Worm (Caenorhabditis elegans): ENCODE measurements around the gene C05G5.1.

The C05G5.1 gene

DNA sequence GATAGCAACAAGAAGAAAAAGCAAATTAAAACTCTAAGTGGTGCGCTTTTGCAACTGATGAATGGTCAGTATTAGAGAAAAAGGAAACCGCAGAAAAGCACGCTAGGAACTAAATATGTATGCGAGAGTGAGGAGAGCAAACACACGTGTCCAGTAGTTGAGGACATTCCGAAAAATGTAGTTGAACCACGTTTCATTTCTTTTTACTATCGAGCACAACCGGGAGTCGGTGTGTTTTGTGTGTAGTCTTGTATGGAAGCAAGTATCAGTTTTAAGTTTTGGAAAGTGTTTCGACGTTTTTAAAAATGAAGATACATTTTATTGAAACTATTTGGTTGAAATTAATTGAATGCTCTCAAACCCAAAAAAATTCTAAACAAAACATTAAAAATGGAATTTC lies at the start of gene C05G5.1:
Gene C05G5.1, minus strand, starts transcription at position 101 of the 400 bp plus-strand sequence.
- TF ChIP-seq pes-1 (GFP tag; IDR thresholded peaks at IDR 0.05) (no peak), B0310.2 (tag; optimal IDR thresholded peaks at IDR 0.05) (no peak), tbx-11 (GFP tag; IDR thresholded peaks at IDR 0.05) (no peak), tra-4 (tag; optimal IDR thresholded peaks at IDR 0.05) (no peak), sea-1 (GFP tag; conservative IDR thresholded peaks at IDR 0.05) (no peak), hmg-4 (GFP tag; optimal IDR thresholded peaks at IDR 0.05) (no peak), ets-7 (tag; optimal IDR thresholded peaks at IDR 0.05) (no peak), ama-1 (optimal IDR thresholded peaks at IDR 0.05) (no peak), F13C5.2 (tag; optimal IDR thresholded peaks at IDR 0.05) (no peak), hmbx-1 (tag; optimal IDR thresholded peaks at IDR 0.05) (no peak), hnd-1 (tag; optimal IDR thresholded peaks at IDR 0.05) (no peak), ceh-13 (GFP tag; optimal IDR thresholded peaks at IDR 0.05) (no peak)

DNA sequence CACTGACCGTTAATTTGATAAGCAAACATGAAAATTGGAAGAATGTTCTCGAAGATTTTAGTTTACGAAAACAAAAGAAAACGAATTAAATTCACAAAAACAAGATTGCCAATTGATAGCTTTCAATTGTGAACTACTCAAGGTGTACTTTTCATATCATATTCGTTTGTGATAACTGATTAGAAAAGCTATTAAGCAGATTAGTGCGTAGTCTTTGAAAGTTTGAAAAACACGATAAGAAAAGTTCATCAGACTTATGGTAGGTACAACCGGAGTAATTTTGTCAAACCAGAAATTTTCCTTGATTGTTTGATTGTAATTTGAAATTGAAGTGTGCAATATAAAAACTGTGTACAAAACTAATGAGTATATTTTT lies 47.6 kb upstream of the C05G5.1 start:
- TF ChIP-seq hnd-1 (tag; optimal IDR thresholded peaks at IDR 0.05) = no peak

DNA sequence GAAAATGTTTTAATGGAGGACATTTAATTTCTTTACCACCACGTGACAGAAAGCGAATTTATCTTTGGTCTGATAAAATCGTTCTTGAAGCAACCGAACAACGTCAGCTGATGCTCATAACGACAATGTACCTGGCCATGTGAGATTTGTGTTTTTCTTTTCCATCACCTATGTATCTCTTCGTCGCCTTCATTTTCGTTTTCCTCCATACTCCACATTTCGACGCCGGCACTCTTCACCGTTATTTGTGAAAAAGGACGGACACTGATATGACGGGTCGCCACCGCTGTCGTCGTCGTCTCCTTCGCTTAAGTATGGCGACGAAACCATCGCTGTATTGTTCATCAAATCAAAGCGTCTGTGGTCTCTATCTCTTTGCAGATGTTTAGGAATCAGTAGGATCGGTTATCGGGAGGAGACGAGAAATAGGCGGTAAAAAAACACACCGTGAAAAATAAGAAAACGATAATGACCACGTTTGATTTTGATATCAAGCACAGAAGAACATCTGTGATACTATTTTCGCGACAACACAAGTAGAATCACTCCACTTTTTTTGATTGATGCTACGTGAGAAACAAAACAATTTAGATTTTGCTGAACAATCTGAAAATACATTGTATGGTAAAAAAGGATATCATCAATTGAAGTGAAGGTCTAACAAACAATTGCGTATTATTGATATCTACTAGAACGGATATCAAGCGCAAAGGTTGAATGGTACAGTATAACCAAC lies 47.1 kb upstream of the C05G5.1 start:
- TF ChIP-seq F13C5.2 (tag; optimal IDR thresholded peaks at IDR 0.05) (no peak), hmbx-1 (tag; optimal IDR thresholded peaks at IDR 0.05) (no peak), pes-1 (GFP tag; IDR thresholded peaks at IDR 0.05) (no peak), hmg-4 (GFP tag; optimal IDR thresholded peaks at IDR 0.05) (no peak), hnd-1 (tag; optimal IDR thresholded peaks at IDR 0.05) (no peak), B0310.2 (tag; optimal IDR thresholded peaks at IDR 0.05) (no peak), ceh-36 (tag; optimal IDR thresholded peaks at IDR 0.05) (no peak), ceh-13 (GFP tag; optimal IDR thresholded peaks at IDR 0.05) (no peak), ama-1 (optimal IDR thresholded peaks at IDR 0.05) (no peak), tbx-11 (GFP tag; IDR thresholded peaks at IDR 0.05) (no peak)

DNA sequence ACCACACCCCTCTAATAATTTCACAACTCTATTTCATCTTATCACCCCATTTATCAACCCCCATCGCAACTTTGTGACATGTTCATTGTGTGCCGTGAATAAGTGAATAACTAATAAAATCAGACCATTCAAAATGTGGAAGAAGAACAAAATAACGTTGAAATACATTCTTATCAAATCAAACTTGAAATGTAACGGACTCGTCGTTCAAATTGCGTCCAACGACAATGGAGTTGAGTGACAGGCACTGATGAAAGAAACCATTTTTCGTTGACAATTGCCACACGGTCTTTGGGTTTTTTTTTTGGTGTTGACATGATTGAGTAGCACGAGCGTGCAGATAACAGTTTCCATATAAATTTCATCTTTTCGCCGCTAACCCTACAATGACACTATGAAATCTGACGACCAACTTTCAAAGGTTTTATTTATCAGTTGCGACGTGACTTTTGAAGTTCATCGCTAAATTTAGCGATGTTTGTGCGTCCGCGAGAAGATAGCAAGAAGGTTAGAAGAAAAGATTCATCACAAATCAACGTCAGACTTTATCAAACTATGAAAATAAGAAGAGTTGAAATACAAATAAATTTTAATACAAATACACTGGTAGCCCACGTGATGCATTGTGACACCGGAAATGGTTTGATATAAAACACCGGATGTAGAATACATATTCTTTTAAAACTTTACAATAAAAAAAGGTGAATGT lies 43.7 kb upstream of the C05G5.1 start:
- TF ChIP-seq ets-7 (tag; optimal IDR thresholded peaks at IDR 0.05) (no peak), pes-1 (GFP tag; IDR thresholded peaks at IDR 0.05) (no peak), hnd-1 (tag; optimal IDR thresholded peaks at IDR 0.05) (no peak), hmg-4 (GFP tag; optimal IDR thresholded peaks at IDR 0.05) (no peak)

DNA sequence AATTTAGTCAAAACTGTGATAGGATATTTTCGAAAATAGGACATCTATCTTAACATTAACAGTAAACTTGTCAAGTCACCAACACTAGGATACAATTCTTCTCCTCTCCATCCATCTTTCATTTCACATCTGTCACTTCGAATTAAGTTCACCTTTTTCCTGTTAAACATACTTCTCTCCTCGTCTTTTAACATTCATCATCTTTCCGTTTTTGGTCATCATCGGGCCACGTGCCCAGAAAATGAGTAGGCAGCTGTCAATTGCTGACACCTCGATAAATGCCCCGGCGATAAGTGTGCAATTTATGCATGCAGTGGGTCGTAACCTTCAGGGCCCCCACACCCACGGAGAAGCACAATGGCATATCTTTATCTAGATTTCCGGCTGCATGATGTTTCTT lies 40.3 kb upstream of the C05G5.1 start:
- TF ChIP-seq tra-4 (tag; optimal IDR thresholded peaks at IDR 0.05) (no peak), ceh-36 (tag; optimal IDR thresholded peaks at IDR 0.05) (no peak), scrt-1 (GFP tag; IDR thresholded peaks at IDR 0.05) (no peak), flt-1 (GFP tag; IDR thresholded peaks at IDR 0.05) (no peak), sea-1 (GFP tag; conservative IDR thresholded peaks at IDR 0.05) (no peak), tbx-37 (GFP tag; conservative IDR thresholded peaks at IDR 0.05) (no peak), hnd-1 (tag; optimal IDR thresholded peaks at IDR 0.05) (no peak), ets-7 (tag; optimal IDR thresholded peaks at IDR 0.05) (no peak), hmbx-1 (tag; optimal IDR thresholded peaks at IDR 0.05) (no peak), B0310.2 (tag; optimal IDR thresholded peaks at IDR 0.05) (no peak), pes-1 (GFP tag; IDR thresholded peaks at IDR 0.05) (no peak), ama-1 (optimal IDR thresholded peaks at IDR 0.05) (no peak), ceh-13 (GFP tag; optimal IDR thresholded peaks at IDR 0.05) (no peak), tbx-11 (GFP tag; IDR thresholded peaks at IDR 0.05) (no peak), F13C5.2 (tag; optimal IDR thresholded peaks at IDR 0.05) (no peak), aly-1 (tag; optimal IDR thresholded peaks at IDR 0.05) (no peak), hmg-4 (GFP tag; optimal IDR thresholded peaks at IDR 0.05) (no peak)

DNA sequence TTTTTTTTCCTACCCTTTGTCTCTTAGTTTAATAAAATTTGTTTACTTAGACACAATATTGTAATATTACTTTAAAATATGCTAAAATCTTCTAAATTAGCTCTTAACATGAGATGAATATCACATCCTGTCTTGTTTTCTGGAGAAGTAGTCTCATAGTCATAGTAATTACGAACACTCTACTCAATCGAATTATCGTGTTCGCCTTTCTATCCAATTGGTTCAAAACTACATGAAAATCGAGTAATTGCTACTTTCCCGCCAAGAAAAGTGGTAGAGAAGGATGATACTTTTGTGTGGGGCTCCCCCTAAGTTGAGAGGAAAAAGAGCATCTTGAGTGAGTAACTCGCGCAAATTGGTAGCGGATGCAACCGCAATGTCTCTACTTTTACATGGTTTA lies 38.2 kb upstream of the C05G5.1 start:
- TF ChIP-seq ets-7 (tag; optimal IDR thresholded peaks at IDR 0.05) = no peak
- TF ChIP-seq scrt-1 (GFP tag; IDR thresholded peaks at IDR 0.05) = no peak
- no peak for TF ChIP-seq sea-1 (GFP tag; conservative IDR thresholded peaks at IDR 0.05)
- no peak for TF ChIP-seq B0310.2 (tag; optimal IDR thresholded peaks at IDR 0.05)
- no peak for TF ChIP-seq tbx-37 (GFP tag; conservative IDR thresholded peaks at IDR 0.05)
- no peak for TF ChIP-seq F13C5.2 (tag; optimal IDR thresholded peaks at IDR 0.05)
- TF ChIP-seq pes-1 (GFP tag; IDR thresholded peaks at IDR 0.05) = no peak
- no peak for TF ChIP-seq hnd-1 (tag; optimal IDR thresholded peaks at IDR 0.05)
- TF ChIP-seq tbx-11 (GFP tag; IDR thresholded peaks at IDR 0.05) = no peak
- no peak for TF ChIP-seq hmg-4 (GFP tag; optimal IDR thresholded peaks at IDR 0.05)
- TF ChIP-seq flt-1 (GFP tag; IDR thresholded peaks at IDR 0.05) = no peak
- TF ChIP-seq tra-4 (tag; optimal IDR thresholded peaks at IDR 0.05) = no peak
- TF ChIP-seq aly-1 (tag; optimal IDR thresholded peaks at IDR 0.05) = no peak

DNA sequence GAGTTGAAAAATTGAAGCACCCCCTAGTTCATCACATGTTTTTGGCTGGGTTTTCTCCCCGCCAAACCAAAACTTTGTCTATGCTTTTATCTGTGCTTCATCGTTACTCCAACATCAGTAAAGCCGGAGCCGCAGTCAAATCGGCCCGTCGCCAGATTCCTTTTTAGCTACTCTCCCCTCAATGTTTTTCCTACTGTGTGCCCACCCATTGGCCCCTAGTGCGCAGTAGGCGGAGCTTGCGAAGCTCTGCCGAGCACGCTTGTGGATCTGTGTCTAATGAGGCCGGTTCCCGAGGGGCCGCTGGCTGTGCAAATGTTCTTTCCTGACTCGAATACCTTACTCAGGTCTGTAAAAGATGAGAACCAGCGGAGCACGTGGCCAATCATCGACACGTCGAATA lies 36.4 kb upstream of the C05G5.1 start:
- TF ChIP-seq hmg-4 (GFP tag; optimal IDR thresholded peaks at IDR 0.05) = peak; percentile 29
- TF ChIP-seq ets-7 (tag; optimal IDR thresholded peaks at IDR 0.05) = no peak

DNA sequence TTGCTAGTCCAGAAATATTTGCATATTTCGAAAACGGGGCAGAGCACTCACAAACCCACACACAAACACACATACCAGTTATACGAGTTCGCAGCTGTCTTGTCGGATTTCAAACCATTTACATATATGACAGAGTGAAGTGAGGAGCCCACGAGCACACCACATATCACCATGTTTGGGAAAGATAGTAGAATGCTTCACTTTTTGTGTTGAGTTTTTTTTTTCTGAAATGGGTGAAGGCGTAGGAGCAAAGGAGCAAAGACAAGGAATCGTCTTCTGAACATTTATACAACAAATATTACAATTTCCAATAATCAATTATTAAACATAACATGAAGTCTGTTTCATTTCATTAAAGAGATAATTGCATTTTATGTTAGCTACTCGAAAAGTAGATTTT lies 35.3 kb upstream of the C05G5.1 start:
- no peak for TF ChIP-seq ets-7 (tag; optimal IDR thresholded peaks at IDR 0.05)
- no peak for TF ChIP-seq pes-1 (GFP tag; IDR thresholded peaks at IDR 0.05)
- no peak for TF ChIP-seq sea-1 (GFP tag; conservative IDR thresholded peaks at IDR 0.05)
- TF ChIP-seq tbx-11 (GFP tag; IDR thresholded peaks at IDR 0.05) = no peak
- TF ChIP-seq hnd-1 (tag; optimal IDR thresholded peaks at IDR 0.05) = no peak
- TF ChIP-seq hmg-4 (GFP tag; optimal IDR thresholded peaks at IDR 0.05) = no peak
- TF ChIP-seq B0310.2 (tag; optimal IDR thresholded peaks at IDR 0.05) = no peak
- no peak for TF ChIP-seq hmbx-1 (tag; optimal IDR thresholded peaks at IDR 0.05)
- TF ChIP-seq F13C5.2 (tag; optimal IDR thresholded peaks at IDR 0.05) = no peak
- no peak for TF ChIP-seq ceh-13 (GFP tag; optimal IDR thresholded peaks at IDR 0.05)
- TF ChIP-seq tra-4 (tag; optimal IDR thresholded peaks at IDR 0.05) = no peak
- TF ChIP-seq flt-1 (GFP tag; IDR thresholded peaks at IDR 0.05) = no peak
- no peak for TF ChIP-seq scrt-1 (GFP tag; IDR thresholded peaks at IDR 0.05)
- no peak for TF ChIP-seq ceh-36 (tag; optimal IDR thresholded peaks at IDR 0.05)
- no peak for TF ChIP-seq aly-1 (tag; optimal IDR thresholded peaks at IDR 0.05)
- no peak for TF ChIP-seq ama-1 (optimal IDR thresholded peaks at IDR 0.05)
- TF ChIP-seq tbx-37 (GFP tag; conservative IDR thresholded peaks at IDR 0.05) = no peak
